Worm (Caenorhabditis elegans): Measurements from ENCODE around the gene msd-2.
A peak's percentile ranks its signal among the peaks of the same experiment; 100 is the strongest.

The msd-2 gene

DNA sequence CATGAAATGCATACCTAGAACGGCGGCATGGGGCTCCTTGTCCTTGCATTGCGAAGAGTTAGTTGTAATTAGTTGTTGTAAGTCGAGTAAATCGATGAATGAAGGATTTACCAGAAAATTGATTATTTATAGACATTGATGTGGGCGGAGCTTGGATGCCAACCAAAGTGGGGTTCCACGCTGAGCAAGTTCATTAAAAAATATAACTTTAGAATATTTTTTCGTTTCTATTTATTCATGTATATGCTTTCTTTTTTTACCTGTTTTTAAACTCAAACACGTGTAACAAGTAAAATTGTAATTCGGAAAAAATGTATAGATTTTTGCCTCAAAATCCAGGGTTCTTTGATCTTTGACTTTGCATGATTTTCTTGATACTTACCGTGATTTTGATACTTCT is 1.3 kb upstream of the msd-2 start, which contains the start of gene gipc-2:
Gene gipc-2 (minus strand): TSS at position 101 of the 400 bp plus-strand sequence.
- TF ChIP-seq unc-98 (GFP tag; IDR thresholded peaks at IDR 0.05) (no peak), aha-1 (tag; optimal IDR thresholded peaks at IDR 0.05) (no peak), elt-3 (tag; optimal IDR thresholded peaks at IDR 0.05) (no peak), fkh-8 (tag; optimal IDR thresholded peaks at IDR 0.05) (no peak), mdl-1 (tag; optimal IDR thresholded peaks at IDR 0.05) (no peak), jun-1 (tag; optimal IDR thresholded peaks at IDR 0.05) (no peak), ztf-11 (tag; optimal IDR thresholded peaks at IDR 0.05) (no peak), nhr-90 (tag; optimal IDR thresholded peaks at IDR 0.05; ENCODE audit: poor library complexity) (no peak), dpl-1 (GFP tag; optimal IDR thresholded peaks at IDR 0.05) (no peak), mef-2 (tag; optimal IDR thresholded peaks at IDR 0.05) (no peak), ama-1 (optimal IDR thresholded peaks at IDR 0.05) (no peak), lin-15B (tag; optimal IDR thresholded peaks at IDR 0.05) (no peak), xbp-1 (tag; optimal IDR thresholded peaks at IDR 0.05) (no peak), Y116A8C.19 (tag; optimal IDR thresholded peaks at IDR 0.05; ENCODE audit: borderline replicate concordance) (no peak)

DNA sequence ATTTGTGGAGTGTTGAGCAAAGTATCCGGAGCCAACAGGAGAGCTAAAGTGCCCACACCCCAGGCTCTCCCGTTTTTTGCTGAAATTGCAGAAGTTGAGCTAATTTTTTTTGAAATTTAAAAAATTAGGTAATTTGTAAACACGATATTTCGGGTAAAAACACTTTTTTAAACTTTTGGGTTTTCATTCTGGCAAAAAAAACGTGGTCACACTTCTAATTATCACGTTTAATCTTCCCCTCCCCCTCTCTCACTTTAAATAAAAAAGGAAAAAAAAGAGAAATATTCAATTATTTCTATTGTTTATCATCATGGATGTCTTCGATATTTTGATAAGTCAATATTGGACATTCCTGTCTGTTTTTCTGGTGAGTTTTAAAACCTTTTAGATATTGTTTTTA is 4.2 kb downstream of the msd-2 start, which contains the start of gene F44D12.6:
Gene F44D12.6 (plus strand): TSS at position 301 of the 400 bp plus-strand sequence.
- TF ChIP-seq nhr-85 (tag): no peak
- TF ChIP-seq ztf-11 (tag; optimal IDR thresholded peaks at IDR 0.05): no peak
- no peak for TF ChIP-seq alr-1 (tag; optimal IDR thresholded peaks at IDR 0.05; ENCODE audit: borderline replicate concordance)
- TF ChIP-seq nhr-47 (tag; optimal IDR thresholded peaks at IDR 0.05): no peak
- no peak for TF ChIP-seq nhr-12 (tag; optimal IDR thresholded peaks at IDR 0.05)
- TF ChIP-seq ceh-90 (tag; optimal IDR thresholded peaks at IDR 0.05): no peak
- TF ChIP-seq zip-4 (GFP tag; optimal IDR thresholded peaks at IDR 0.05): no peak
- TF ChIP-seq nhr-28 (tag; optimal IDR thresholded peaks at IDR 0.05): no peak
- TF ChIP-seq aha-1 (tag; optimal IDR thresholded peaks at IDR 0.05): no peak
- no peak for TF ChIP-seq tbx-2 (tag; optimal IDR thresholded peaks at IDR 0.05)
- no peak for TF ChIP-seq sup-37 (GFP tag; optimal IDR thresholded peaks at IDR 0.05)
- TF ChIP-seq dsc-1 (tag; optimal IDR thresholded peaks at IDR 0.05): no peak
- no peak for TF ChIP-seq nhr-76 (tag; optimal IDR thresholded peaks at IDR 0.05)
- no peak for TF ChIP-seq pqm-1 (tag; optimal IDR thresholded peaks at IDR 0.05)
- no peak for TF ChIP-seq nhr-90 (tag; optimal IDR thresholded peaks at IDR 0.05; ENCODE audit: poor library complexity)
- TF ChIP-seq dpl-1 (GFP tag; optimal IDR thresholded peaks at IDR 0.05): no peak
- no peak for TF ChIP-seq elt-2 (tag; optimal IDR thresholded peaks at IDR 0.05)
- TF ChIP-seq unc-98 (GFP tag; IDR thresholded peaks at IDR 0.05): no peak
- no peak for TF ChIP-seq unc-62 (GFP tag; optimal IDR thresholded peaks at IDR 0.05)
- TF ChIP-seq jun-1 (tag; optimal IDR thresholded peaks at IDR 0.05): no peak

DNA sequence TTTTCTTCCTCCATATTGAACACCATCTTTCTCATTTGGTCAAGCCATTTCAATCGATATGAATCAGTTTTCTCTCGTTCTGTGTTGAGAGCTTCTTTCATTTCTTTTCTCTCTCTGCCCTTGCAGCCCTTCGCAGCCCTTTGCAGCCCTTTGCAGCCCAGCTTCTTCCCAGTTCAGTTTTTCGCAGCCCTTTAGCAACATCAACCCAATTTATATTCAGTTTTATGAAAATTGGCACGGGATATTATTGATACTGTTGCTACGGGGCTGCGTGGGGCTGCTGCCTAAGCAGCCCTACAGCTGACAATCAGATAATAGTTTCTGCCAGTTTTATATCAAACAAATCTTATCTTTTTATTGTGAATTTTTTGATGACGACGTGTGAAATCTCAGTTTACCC is 8.1 kb downstream of the msd-2 start, which contains the start of gene F44D12.10:
Gene F44D12.10 (minus strand): TSS at position 101 of the 400 bp plus-strand sequence.
- TF ChIP-seq blmp-1 (tag; optimal IDR thresholded peaks at IDR 0.05): no peak
- TF ChIP-seq nhr-76 (tag; optimal IDR thresholded peaks at IDR 0.05): no peak
- TF ChIP-seq pqm-1 (tag; optimal IDR thresholded peaks at IDR 0.05): no peak
- TF ChIP-seq elt-2 (tag; optimal IDR thresholded peaks at IDR 0.05): no peak
- no peak for TF ChIP-seq grh-1 (GFP tag; IDR thresholded peaks at IDR 0.05)
- TF ChIP-seq zag-1 (tag; optimal IDR thresholded peaks at IDR 0.05): no peak
- no peak for TF ChIP-seq egl-13 (tag; optimal IDR thresholded peaks at IDR 0.05)
- no peak for TF ChIP-seq fkh-8 (tag; optimal IDR thresholded peaks at IDR 0.05)
- no peak for TF ChIP-seq pax-3 (tag; optimal IDR thresholded peaks at IDR 0.05)
- no peak for TF ChIP-seq C34B4.2 (tag; optimal IDR thresholded peaks at IDR 0.05)
- no peak for TF ChIP-seq tlp-1 (tag; optimal IDR thresholded peaks at IDR 0.05)
- no peak for TF ChIP-seq lin-35 (GFP tag; optimal IDR thresholded peaks at IDR 0.05)

DNA sequence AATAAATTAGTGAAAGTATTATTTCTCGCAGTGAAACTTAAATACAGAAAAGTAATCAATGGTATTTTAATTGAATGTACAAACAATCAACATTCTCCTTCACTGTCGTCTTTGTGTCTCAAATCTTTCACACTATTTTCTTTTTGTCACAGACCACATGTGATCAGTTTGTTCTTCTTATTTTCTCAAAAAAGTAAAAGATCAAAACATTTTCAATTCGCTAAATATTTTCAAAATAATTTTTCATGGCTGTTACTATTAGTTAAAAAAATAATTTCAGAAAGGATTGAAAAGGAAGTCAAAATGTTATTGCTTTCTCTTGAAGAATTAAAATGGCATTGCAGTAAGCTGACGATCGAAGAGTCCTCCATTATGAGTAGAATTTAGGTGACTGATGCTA is 11.9 kb downstream of the msd-2 start, which contains the start of gene dhs-31:
Gene dhs-31 (minus strand): TSS at position 101 of the 400 bp plus-strand sequence.
- TF ChIP-seq unc-62 (GFP tag; optimal IDR thresholded peaks at IDR 0.05) (no peak), nhr-90 (tag; optimal IDR thresholded peaks at IDR 0.05; ENCODE audit: poor library complexity) (no peak), lin-14 (GFP tag; optimal IDR thresholded peaks at IDR 0.05) (no peak), Y116A8C.19 (tag; optimal IDR thresholded peaks at IDR 0.05; ENCODE audit: borderline replicate concordance) (no peak), mab-9 (GFP tag; IDR thresholded peaks at IDR 0.05) (no peak), nhr-85 (tag) (peak; percentile 22), ama-1 (optimal IDR thresholded peaks at IDR 0.05) (no peak), irx-1 (tag; optimal IDR thresholded peaks at IDR 0.05) (no peak), aha-1 (tag; optimal IDR thresholded peaks at IDR 0.05) (no peak), mdl-1 (tag; optimal IDR thresholded peaks at IDR 0.05) (no peak), nhr-77 (tag; optimal IDR thresholded peaks at IDR 0.05) (no peak), elt-3 (tag; optimal IDR thresholded peaks at IDR 0.05) (peak in 1 of 6 experiments; percentile 11), elt-2 (tag; optimal IDR thresholded peaks at IDR 0.05) (no peak), sox-4 (tag; optimal IDR thresholded peaks at IDR 0.05) (no peak), fkh-4 (tag; optimal IDR thresholded peaks at IDR 0.05; ENCODE audit: borderline replicate concordance) (no peak), C34B4.2 (tag; optimal IDR thresholded peaks at IDR 0.05) (no peak), xbp-1 (tag; optimal IDR thresholded peaks at IDR 0.05) (no peak), nhr-19 (GFP tag; conservative IDR thresholded peaks at IDR 0.05) (no peak), egl-13 (tag; optimal IDR thresholded peaks at IDR 0.05) (no peak), blmp-1 (tag; optimal IDR thresholded peaks at IDR 0.05) (peak; percentile 42)

Measured in whole organism, L1 larva.